Fruit fly (Drosophila melanogaster): ENCODE measurements around the gene CG8087.

Gene CG8087

DNA sequence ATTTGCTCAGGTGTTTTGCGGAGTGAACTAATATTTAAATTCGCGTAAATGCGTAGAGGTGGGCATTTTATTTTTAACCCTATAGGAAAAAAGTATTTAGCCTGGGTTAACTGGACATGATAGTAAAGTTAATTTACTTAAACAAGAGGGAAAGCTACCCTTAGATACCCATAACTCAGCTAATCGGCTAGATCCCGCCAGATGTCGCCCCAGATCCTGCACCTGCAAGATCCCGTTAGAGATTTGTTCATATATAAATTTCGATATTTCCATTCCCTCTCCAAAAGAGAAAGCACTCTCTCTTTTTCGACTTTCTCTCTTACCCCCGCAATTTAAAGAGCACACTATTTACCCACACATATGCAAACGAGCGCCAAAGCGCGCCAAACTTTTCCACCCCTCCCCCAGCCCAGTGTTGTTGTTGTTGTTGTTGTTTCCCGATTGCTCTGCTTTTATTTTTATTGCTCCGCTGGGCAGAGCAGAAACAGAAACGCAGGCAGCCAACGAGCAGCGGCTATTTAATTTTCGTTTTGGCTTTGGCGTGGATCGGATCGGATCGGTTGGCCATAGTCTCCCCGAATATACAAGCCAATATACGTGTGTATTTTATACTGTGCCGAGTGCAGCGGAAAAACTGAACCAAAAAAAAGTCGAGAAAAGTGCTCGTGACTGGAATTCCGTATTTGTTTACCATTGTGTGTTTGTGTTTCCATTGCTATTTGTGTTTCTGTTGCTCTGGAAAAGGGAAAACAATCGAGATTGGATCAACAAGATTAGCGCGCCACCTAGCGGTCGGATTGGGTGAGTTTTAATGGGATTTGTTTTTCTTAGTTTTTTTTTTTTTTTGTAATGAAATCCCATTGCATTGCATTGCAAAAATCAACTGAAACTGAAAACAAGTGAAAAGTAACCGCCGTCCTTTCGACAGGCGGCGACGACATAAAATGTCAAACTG lies 12.4 kb upstream of the CG8087 start, which contains the start of gene stumps (continued):
- TF ChIP-seq CG7928 (GFP tag; optimal IDR thresholded peaks at IDR 0.05) (no peak), Sin3A (optimal IDR thresholded peaks at IDR 0.05) (no peak), CG12744 (GFP tag; optimal IDR thresholded peaks at IDR 0.05) (no peak), Hey (tag; optimal IDR thresholded peaks at IDR 0.05) (no peak), CrebB (tag; optimal IDR thresholded peaks at IDR 0.05) (no peak), ind (GFP tag; optimal IDR thresholded peaks at IDR 0.05) (no peak), CG15514 (GFP tag; optimal IDR thresholded peaks at IDR 0.05) (no peak), trh (GFP tag; optimal IDR thresholded peaks at IDR 0.05) (no peak), wor (GFP tag; IDR thresholded peaks at IDR 0.05) (no peak), Gug (GFP tag; IDR thresholded peaks at IDR 0.05) (no peak), emc (GFP tag; optimal IDR thresholded peaks at IDR 0.05) (no peak), CG4617 (GFP tag; optimal IDR thresholded peaks at IDR 0.05; ENCODE audit: borderline replicate concordance) (no peak), Bgb (GFP tag; IDR thresholded peaks at IDR 0.05; ENCODE audit: partially characterized antibody) (no peak), CG11247 (GFP tag; IDR thresholded peaks at IDR 0.05) (no peak), sob (GFP tag; IDR thresholded peaks at IDR 0.05) (no peak), gem (tag; optimal IDR thresholded peaks at IDR 0.05) (no peak), ac (GFP tag; optimal IDR thresholded peaks at IDR 0.05) (no peak), her (GFP tag; optimal IDR thresholded peaks at IDR 0.05) (no peak), lbe (GFP tag; optimal IDR thresholded peaks at IDR 0.05) (no peak), Ets97D (GFP tag; optimal IDR thresholded peaks at IDR 0.05) (no peak), CG2199 (GFP tag; IDR thresholded peaks at IDR 0.05) (peak; percentile 70; the same call in 2 of the 3 replicates), CG12769 (tag; optimal IDR thresholded peaks at IDR 0.05) (peak; percentile 78), CG1529 (GFP tag; optimal IDR thresholded peaks at IDR 0.05) (no peak), Jarid2 (GFP tag; optimal IDR thresholded peaks at IDR 0.05) (peak; percentile 32), TFAM (GFP tag; optimal IDR thresholded peaks at IDR 0.05) (no peak), Elba2 (GFP tag; optimal IDR thresholded peaks at IDR 0.05) (no peak), fd3F (GFP tag; optimal IDR thresholded peaks at IDR 0.05) (no peak), CG15696 (tag; optimal IDR thresholded peaks at IDR 0.05) (no peak), zen2 (GFP tag; IDR thresholded peaks at IDR 0.05; ENCODE audit: partially characterized antibody) (no peak), chinmo (GFP tag; IDR thresholded peaks at IDR 0.05; ENCODE audit: partially characterized antibody) (no peak), trem (tag; optimal IDR thresholded peaks at IDR 0.05) (no peak), Side (GFP tag; optimal IDR thresholded peaks at IDR 0.05) (no peak), B-H2 (GFP tag; optimal IDR thresholded peaks at IDR 0.05) (no peak), so (GFP tag; IDR thresholded peaks at IDR 0.05) (peak; percentile 72; the same call in 2 of the 3 replicates), pan (optimal IDR thresholded peaks at IDR 0.05) (no peak), pan (GFP tag; optimal IDR thresholded peaks at IDR 0.05 in 1 of 2, IDR thresholded peaks at IDR 0.05 in 1 of 2) (no peak), crp (GFP tag; optimal IDR thresholded peaks at IDR 0.05) (no peak), CG32767 (GFP tag; IDR thresholded peaks at IDR 0.05) (0 out of 2 replicates have a peak, but pooled peaks have one; percentile 27), HmgZ (tag; optimal IDR thresholded peaks at IDR 0.05) (no peak), Hr3 (GFP tag; optimal IDR thresholded peaks at IDR 0.05) (no peak), E2f1 (GFP tag; IDR thresholded peaks at IDR 0.05) (no peak), hkb (optimal IDR thresholded peaks at IDR 0.05) (no peak), hkb (GFP tag; IDR thresholded peaks at IDR 0.05) (peak; percentile 28; the same call in 1 of the 2 replicates), Ets65A (GFP tag) (no peak), psq (GFP tag; optimal IDR thresholded peaks at IDR 0.05) (no peak), Chrac-16 (GFP tag; optimal IDR thresholded peaks at IDR 0.05) (no peak), sim (GFP tag; IDR thresholded peaks at IDR 0.05) (no peak), gfzf (GFP tag; optimal IDR thresholded peaks at IDR 0.05) (no peak), CG12659 (GFP tag; optimal IDR thresholded peaks at IDR 0.05) (no peak), gcm (GFP tag; optimal IDR thresholded peaks at IDR 0.05) (no peak)

Measured in whole organism, embryonic.